Worm (Caenorhabditis elegans): Measurements from ENCODE around the gene praf-3.

Gene praf-3

DNA sequence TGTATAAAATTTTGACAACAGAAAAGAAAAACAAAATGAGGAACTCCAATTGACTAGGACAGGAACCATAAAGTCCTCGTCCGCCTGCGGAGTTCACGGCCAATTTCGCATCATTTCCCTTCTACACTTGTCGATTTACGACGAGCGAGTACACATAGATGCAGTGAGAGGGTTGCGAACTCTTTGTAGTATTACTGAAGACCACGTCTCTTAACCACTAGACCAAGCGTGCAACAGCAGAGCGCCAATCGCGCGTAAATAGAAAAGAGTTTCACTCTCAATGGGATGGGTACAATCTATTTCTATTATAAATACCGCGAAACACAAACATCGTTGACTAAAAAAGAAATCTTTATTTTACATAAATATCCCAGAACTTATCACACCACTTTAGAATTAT is 4.4 kb upstream of the praf-3 start:
- 0 out of 2 replicates have a peak, but pooled peaks have one; percentile 49 for TF ChIP-seq lin-1 (GFP tag; IDR thresholded peaks at IDR 0.05)
- peak; percentile 57; the same call in 1 of the 2 replicates for TF ChIP-seq tra-1 (GFP tag; IDR thresholded peaks at IDR 0.05)
- TF ChIP-seq lir-3 (tag; optimal IDR thresholded peaks at IDR 0.05): peak; percentile 29
- TF ChIP-seq F37D6.2 (tag; optimal IDR thresholded peaks at IDR 0.05): peak; percentile 45
- TF ChIP-seq nhr-76 (tag; optimal IDR thresholded peaks at IDR 0.05): no peak
- TF ChIP-seq vab-7 (GFP tag; IDR thresholded peaks at IDR 0.05): peak; percentile 74
- no peak for TF ChIP-seq ceh-32 (tag; optimal IDR thresholded peaks at IDR 0.05; ENCODE audit: poor library complexity)
- peak; percentile 14 for TF ChIP-seq nhr-6 (tag; optimal IDR thresholded peaks at IDR 0.05)
- TF ChIP-seq dmd-8 (GFP tag; IDR thresholded peaks at IDR 0.05): peak; percentile 67; the same call in 1 of the 2 replicates
- 0 out of 2 replicates have a peak, but pooled peaks have one; percentile 54 for TF ChIP-seq php-3 (GFP tag; IDR thresholded peaks at IDR 0.05)
- TF ChIP-seq ceh-28 (tag; optimal IDR thresholded peaks at IDR 0.05): no peak
- peak; percentile 85 for TF ChIP-seq snpc-1.2 (GFP tag; IDR thresholded peaks at IDR 0.05)
- peak; percentile 46 for TF ChIP-seq dpl-1 (GFP tag; optimal IDR thresholded peaks at IDR 0.05)
- peak; percentile 53 for TF ChIP-seq F49E8.2 (tag; optimal IDR thresholded peaks at IDR 0.05; ENCODE audit: borderline replicate concordance)
- peak; percentile 13 for TF ChIP-seq zip-2 (tag; optimal IDR thresholded peaks at IDR 0.05)
- TF ChIP-seq nhr-28 (tag; optimal IDR thresholded peaks at IDR 0.05): peak; percentile 65
- TF ChIP-seq lin-15B (tag; optimal IDR thresholded peaks at IDR 0.05): no peak
- TF ChIP-seq ama-1 (optimal IDR thresholded peaks at IDR 0.05): peak; percentile 60
- TF ChIP-seq Y75B8A.6 (GFP tag; IDR thresholded peaks at IDR 0.05): 0 out of 2 replicates have a peak, but pooled peaks have one; percentile 73
- TF ChIP-seq aly-2 (tag; optimal IDR thresholded peaks at IDR 0.05): no peak
- peak; percentile 54; the same call in 1 of the 2 replicates for TF ChIP-seq zip-11 (GFP tag; IDR thresholded peaks at IDR 0.05)
- TF ChIP-seq ceh-20 (GFP tag; IDR thresholded peaks at IDR 0.05): peak; percentile 57; the same call in 1 of the 2 replicates
- TF ChIP-seq pqm-1 (tag; optimal IDR thresholded peaks at IDR 0.05): peak; percentile 60
- peak; percentile 88 for TF ChIP-seq hmg-1.1 (GFP tag; IDR thresholded peaks at IDR 0.05)
- peak; percentile 21; the same call in 1 of the 2 replicates for TF ChIP-seq nhr-41 (GFP tag; IDR thresholded peaks at IDR 0.05)
- no peak for TF ChIP-seq saeg-2 (GFP tag; IDR thresholded peaks at IDR 0.05)
- TF ChIP-seq ceh-82 (tag; optimal IDR thresholded peaks at IDR 0.05): no peak
- no peak for TF ChIP-seq fos-1 (tag; optimal IDR thresholded peaks at IDR 0.05)
- TF ChIP-seq duxl-1 (tag; optimal IDR thresholded peaks at IDR 0.05; ENCODE audit: poor library complexity): peak; percentile 65
- peak; percentile 83 for TF ChIP-seq Y105C5A.15 (GFP tag; IDR thresholded peaks at IDR 0.05)
- TF ChIP-seq daf-19 (GFP tag; conservative IDR thresholded peaks at IDR 0.05): peak; percentile 88
- peak; percentile 89 for TF ChIP-seq mes-2 (tag; optimal IDR thresholded peaks at IDR 0.05; ENCODE audit: poor library complexity, severe bottlenecking)
- no peak for TF ChIP-seq nhr-111 (GFP tag; optimal IDR thresholded peaks at IDR 0.05)
- peak; percentile 83 for TF ChIP-seq mdt-29 (GFP tag; IDR thresholded peaks at IDR 0.05)
- TF ChIP-seq daf-16 (GFP tag; optimal IDR thresholded peaks at IDR 0.05): peak; percentile 42 to 88
- TF ChIP-seq daf-16 (tag; optimal IDR thresholded peaks at IDR 0.05): peak; percentile 85
- TF ChIP-seq tag-97 (GFP tag; IDR thresholded peaks at IDR 0.05): no peak
- peak; percentile 77 for TF ChIP-seq R02D3.7 (tag; optimal IDR thresholded peaks at IDR 0.05)
- TF ChIP-seq mep-1 (tag; optimal IDR thresholded peaks at IDR 0.05): peak; percentile 87
- TF ChIP-seq dmd-6 (GFP tag; IDR thresholded peaks at IDR 0.05): peak; percentile 74
- peak; percentile 41; the same call in 1 of the 2 replicates for TF ChIP-seq ZK337.2 (GFP tag; IDR thresholded peaks at IDR 0.05)
- TF ChIP-seq F26F4.8 (GFP tag; conservative IDR thresholded peaks at IDR 0.05): peak; percentile 60; the same call in 1 of the 2 replicates
- TF ChIP-seq dmd-9 (GFP tag; IDR thresholded peaks at IDR 0.05): peak; percentile 68; the same call in 1 of the 2 replicates
- peak; percentile 29 for TF ChIP-seq gei-8 (GFP tag; optimal IDR thresholded peaks at IDR 0.05)
- peak; percentile 78 to 86; a peak in 3 of 4 replicates for TF ChIP-seq madf-5 (GFP tag; IDR thresholded peaks at IDR 0.05)
- peak; percentile 46 for TF ChIP-seq nhr-48 (tag; optimal IDR thresholded peaks at IDR 0.05)
- TF ChIP-seq lsy-2 (tag; optimal IDR thresholded peaks at IDR 0.05): peak in 1 of 2 experiments; percentile 4
- TF ChIP-seq hlh-30 (tag; optimal IDR thresholded peaks at IDR 0.05; ENCODE audit: insufficient read depth): peak; percentile 64
- TF ChIP-seq nhr-42 (GFP tag; IDR thresholded peaks at IDR 0.05): peak; percentile 76
- 0 out of 2 replicates have a peak, but pooled peaks have one; percentile 47 for TF ChIP-seq ceh-44 (GFP tag; IDR thresholded peaks at IDR 0.05)
- no peak for TF ChIP-seq F10B5.3 (tag; optimal IDR thresholded peaks at IDR 0.05)

Measured in whole organism, L4 larva.